Worm (Caenorhabditis elegans): ENCODE results near the gene F43H9.3.

DNA sequence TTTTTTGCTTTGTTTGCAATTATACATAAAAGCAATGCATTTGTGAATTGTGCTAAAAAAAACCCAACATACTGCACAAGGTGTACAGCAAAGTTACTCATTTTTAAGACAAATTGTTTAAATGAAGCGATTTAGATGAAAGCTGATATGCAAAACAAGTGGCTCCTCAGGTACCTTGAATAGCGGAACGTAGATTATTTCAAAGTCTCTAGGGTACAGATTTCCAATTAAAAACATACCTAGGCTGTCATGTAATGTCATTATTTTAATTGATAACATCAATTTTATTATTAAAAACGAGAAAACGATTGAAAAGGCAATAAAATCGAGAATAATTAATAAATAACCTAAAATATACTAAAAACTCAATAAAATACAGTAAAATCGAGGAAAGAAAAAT, 37.3 kb upstream of the F43H9.3 start, which contains the start of gene str-139:
- TF ChIP-seq unc-3 (GFP tag; conservative IDR thresholded peaks at IDR 0.05): no peak
- TF ChIP-seq unc-3 (tag; optimal IDR thresholded peaks at IDR 0.05): no peak
- no peak for TF ChIP-seq elt-2 (tag; optimal IDR thresholded peaks at IDR 0.05)
- TF ChIP-seq sox-2 (GFP tag; IDR thresholded peaks at IDR 0.05): no peak
- no peak for TF ChIP-seq tbx-2 (tag; optimal IDR thresholded peaks at IDR 0.05)
- no peak for TF ChIP-seq ceh-22 (tag; optimal IDR thresholded peaks at IDR 0.05)
- no peak for TF ChIP-seq ama-1 (optimal IDR thresholded peaks at IDR 0.05)
